Worm (Caenorhabditis elegans) whole organism, late embryonic: ENCODE data around the gene nhr-38.

ENCODE experiments used
- C08G9.2 ChIP-seq: sonication (generic microtip); optimal IDR thresholded peaks from 2 replicates; lab custom pipeline; 2016; ENCODE audit warnings: mild to moderate bottlenecking, missing genetic modification characterization, moderate library complexity, missing compliant biosample characterization
- C38D4.7 ChIP-seq: fragments of 200-800 bp; sonication (Bioruptor generic); optimal IDR thresholded peaks from 2 replicates; lab custom pipeline; 2018; ENCODE audit warnings: mild to moderate bottlenecking, missing genetic modification characterization, moderate library complexity, missing compliant biosample characterization
- F13H6.1 ChIP-seq: sonication (generic microtip); optimal IDR thresholded peaks from 2 replicates; lab custom pipeline; 2016; ENCODE audit warnings: missing genetic modification characterization, missing compliant biosample characterization
- K02D7.2 ChIP-seq: sonication (generic microtip); optimal IDR thresholded peaks from 2 replicates; lab custom pipeline; 2017; ENCODE audit warnings: mild to moderate bottlenecking, missing genetic modification characterization, missing compliant biosample characterization
- T23F11.4 ChIP-seq: fragments of 200-800 bp; sonication (Bioruptor generic); optimal IDR thresholded peaks from 2 replicates; lab custom pipeline; 2018; ENCODE audit warnings: mild to moderate bottlenecking, missing genetic modification characterization, missing compliant biosample characterization
- Y22D7AL.16 ChIP-seq: sonication (generic microtip); optimal IDR thresholded peaks from 2 replicates; lab custom pipeline; 2016; ENCODE audit warnings: missing genetic modification characterization, missing compliant biosample characterization
- ceh-14 ChIP-seq: sonication (generic microtip); optimal IDR thresholded peaks from 2 replicates; lab custom pipeline; 2016; ENCODE audit warnings: missing genotype, missing genetic modification characterization, missing compliant biosample characterization
- ceh-18 ChIP-seq: sonication (generic microtip); optimal IDR thresholded peaks from 2 replicates; lab custom pipeline; 2016; ENCODE audit warnings: missing genetic modification characterization, missing compliant biosample characterization
- ceh-19 ChIP-seq: fragments of 200-800 bp; sonication (Bioruptor generic); optimal IDR thresholded peaks from 2 replicates; lab custom pipeline; 2018; ENCODE audit warnings: mild to moderate bottlenecking, missing genetic modification characterization, missing compliant biosample characterization
- ceh-2 ChIP-seq: sonication (generic microtip); optimal IDR thresholded peaks from 2 replicates; lab custom pipeline; 2016; ENCODE audit warnings: missing genotype, missing genetic modification characterization, missing compliant biosample characterization
- ceh-22 ChIP-seq: sonication (generic microtip); optimal IDR thresholded peaks from 2 replicates; lab custom pipeline; 2017; ENCODE audit warnings: missing biosample characterization, missing genetic modification characterization
- ceh-30 ChIP-seq: fragments of 150-350 bp; optimal IDR thresholded peaks from 2 replicates; lab custom pipeline; 2014; ENCODE audit warnings: missing biosample characterization, missing genetic modification characterization
- ceh-34 ChIP-seq: sonication (generic microtip); optimal IDR thresholded peaks from 2 replicates; lab custom pipeline; 2016; ENCODE audit warnings: mild to moderate bottlenecking, missing genetic modification characterization, missing compliant biosample characterization
- ceh-6 ChIP-seq: fragments of 200-800 bp; sonication (Bioruptor generic); optimal IDR thresholded peaks from 2 replicates; lab custom pipeline; 2018; ENCODE audit warnings: mild to moderate bottlenecking, missing genetic modification characterization, missing compliant biosample characterization
- che-1 ChIP-seq: sonication (generic microtip); optimal IDR thresholded peaks from 2 replicates; lab custom pipeline; 2016; ENCODE audit warnings: mild to moderate bottlenecking, missing genetic modification characterization, missing compliant biosample characterization
- dmd-4 ChIP-seq: sonication (generic microtip); optimal IDR thresholded peaks from 2 replicates; lab custom pipeline; 2016; ENCODE audit warnings: borderline replicate concordance, missing genetic modification characterization, missing compliant biosample characterization
- elt-2 ChIP-seq: sonication (generic microtip); optimal IDR thresholded peaks from 2 replicates; lab custom pipeline; 2016; ENCODE audit warnings: missing genetic modification reagents, missing genetic modification characterization, missing compliant biosample characterization
- elt-4 ChIP-seq: sonication (generic microtip); optimal IDR thresholded peaks from 2 replicates; lab custom pipeline; 2016; ENCODE audit warnings: missing genetic modification characterization, missing compliant biosample characterization
- fkh-10 ChIP-seq: fragments of 150-350 bp; optimal IDR thresholded peaks from 2 replicates; lab custom pipeline; 2014; ENCODE audit warnings: missing biosample characterization, missing genetic modification reagents, missing genetic modification characterization
- hlh-15 ChIP-seq: sonication (generic microtip); optimal IDR thresholded peaks from 2 replicates; lab custom pipeline; 2016; ENCODE audit warnings: missing genetic modification characterization, missing compliant biosample characterization
- hlh-30 ChIP-seq: sonication (generic microtip); optimal IDR thresholded peaks from 2 replicates; lab custom pipeline; 2017; ENCODE audit warnings: antibody characterized with exemption, missing genetic modification characterization, missing compliant biosample characterization; ENCODE audit not compliant: insufficient read depth
- hlh-6 ChIP-seq: sonication (generic microtip); optimal IDR thresholded peaks from 2 replicates; lab custom pipeline; 2016; ENCODE audit warnings: missing genotype, missing genetic modification characterization, missing compliant biosample characterization
- lim-6 ChIP-seq: sonication (generic microtip); optimal IDR thresholded peaks from 2 replicates; lab custom pipeline; 2016; ENCODE audit warnings: missing genetic modification characterization, missing compliant biosample characterization
- lin-11 ChIP-seq: fragments of 200-800 bp; sonication (Bioruptor generic); optimal IDR thresholded peaks from 2 replicates; lab custom pipeline; 2018; ENCODE audit warnings: mild to moderate bottlenecking, missing genetic modification characterization, missing compliant biosample characterization
- mec-3 ChIP-seq: sonication (generic microtip); optimal IDR thresholded peaks from 2 replicates; lab custom pipeline; 2016; ENCODE audit warnings: borderline replicate concordance, missing genetic modification characterization, missing compliant biosample characterization
- nfya-1 ChIP-seq: sonication (generic microtip); optimal IDR thresholded peaks from 2 replicates; lab custom pipeline; 2017; ENCODE audit warnings: missing genetic modification characterization, mild to moderate bottlenecking, missing compliant biosample characterization, antibody characterized with exemption, moderate library complexity
- nhr-11 ChIP-seq: fragments of 150-350 bp; optimal IDR thresholded peaks from 2 replicates; lab custom pipeline; 2014; ENCODE audit warnings: missing biosample characterization, missing genetic modification characterization
- nhr-232 ChIP-seq: sonication (generic microtip); optimal IDR thresholded peaks from 2 replicates; lab custom pipeline; 2016; ENCODE audit warnings: missing genetic modification characterization, missing compliant biosample characterization
- pha-4 ChIP-seq: fragments of 150-350 bp; optimal IDR thresholded peaks from 2 replicates; lab custom pipeline; 2018; ENCODE audit warnings: missing biosample characterization, missing genetic modification reagents, missing genetic modification characterization
- pqm-1 ChIP-seq: sonication (generic microtip); optimal IDR thresholded peaks from 2 replicates; lab custom pipeline; 2016; ENCODE audit warnings: missing genetic modification characterization, missing compliant biosample characterization
- ref-2 ChIP-seq: sonication (generic microtip); optimal IDR thresholded peaks from 2 replicates; lab custom pipeline; 2016; ENCODE audit warnings: missing genetic modification characterization, missing compliant biosample characterization
- rnt-1 ChIP-seq: sonication (generic microtip); optimal IDR thresholded peaks from 2 replicates; lab custom pipeline; 2016; ENCODE audit warnings: missing genetic modification characterization, missing compliant biosample characterization
- sdc-2 ChIP-seq: sonication (generic microtip); optimal IDR thresholded peaks from 2 replicates; lab custom pipeline; 2016; ENCODE audit warnings: missing genotype, missing genetic modification characterization, missing compliant biosample characterization
- tbx-2 ChIP-seq: sonication (generic microtip); optimal IDR thresholded peaks from 2 replicates; lab custom pipeline; 2016; ENCODE audit warnings: missing genetic modification characterization, missing compliant biosample characterization
- tbx-7 ChIP-seq: sonication (generic microtip); optimal IDR thresholded peaks from 2 replicates; lab custom pipeline; 2016; ENCODE audit warnings: missing genotype, missing genetic modification characterization, missing compliant biosample characterization
- ttx-3 ChIP-seq: sonication (generic microtip); optimal IDR thresholded peaks from 2 replicates; lab custom pipeline; 2016; ENCODE audit warnings: missing genetic modification reagents, missing genetic modification characterization, missing compliant biosample characterization
- unc-3 ChIP-seq, 2 experiments: fragments of 200-800 bp in 1 of 2; sonication (Bioruptor generic) in 1 of 2; sonication (generic microtip) in 1 of 2; conservative IDR thresholded peaks in 1 of 2; optimal IDR thresholded peaks in 1 of 2; 2 replicates each; pipeline versions ENCODE4 v1.3.6 to Lab custom; 2016 to 2022; ENCODE audit warnings: missing compliant biosample characterization in 2 of 2, missing genetic modification characterization in 2 of 2, missing genetic modification reagents in 1 of 2
- zip-5 ChIP-seq: sonication (generic microtip); optimal IDR thresholded peaks from 2 replicates; lab custom pipeline; 2016; ENCODE audit warnings: missing genetic modification characterization, missing compliant biosample characterization

The nhr-38 gene

DNA sequence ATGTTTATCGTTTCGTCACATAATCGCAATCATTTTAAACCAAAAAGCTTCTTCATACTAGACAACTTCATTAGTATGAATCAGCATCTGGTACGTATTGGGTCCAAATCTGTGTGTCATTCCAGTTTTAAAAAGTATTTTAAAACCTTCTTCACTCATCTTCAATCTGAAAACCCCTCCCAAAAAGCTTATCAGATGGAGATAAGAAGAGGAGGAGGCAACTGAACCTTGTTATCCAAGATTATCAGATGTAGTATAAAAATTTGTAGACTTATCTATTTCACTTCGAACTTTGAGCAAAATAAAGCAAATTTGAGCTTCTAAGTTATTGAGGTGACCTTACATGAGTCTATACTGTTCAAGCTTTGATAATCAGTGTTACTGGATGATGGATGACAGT lies at the start of gene nhr-38:
TSS of gene nhr-38 (plus strand) at position 301 of the 400 bp plus-strand sequence.
- TF ChIP-seq nfya-1 (tag; lab: Kevin White, UChicago) (no peak), elt-4 (tag; lab: Kevin White, UChicago) (no peak), pqm-1 (tag; lab: Kevin White, UChicago) (no peak), lin-11 (tag; lab: Kevin White, UChicago) (no peak), ceh-6 (GFP tag; lab: Kevin White, UChicago) (no peak), ceh-2 (tag; lab: Kevin White, UChicago) (no peak), nhr-232 (tag; lab: Kevin White, UChicago) (no peak), T23F11.4 (GFP tag; lab: Kevin White, UChicago) (no peak), ceh-30 (tag; lab: Kevin White, UChicago) (no peak), ttx-3 (tag; lab: Kevin White, UChicago) (no peak), F13H6.1 (no peak), ceh-22 (tag; lab: Kevin White, UChicago) (no peak), ceh-19 (GFP tag; lab: Kevin White, UChicago) (no peak), C38D4.7 (GFP tag; lab: Kevin White, UChicago) (no peak)

- no peak for TF ChIP-seq C38D4.7 (GFP tag; lab: Kevin White, UChicago)
- peak; percentile 19 for TF ChIP-seq elt-2 (tag; lab: Kevin White, UChicago)
- peak; percentile 38 for TF ChIP-seq ceh-34 (tag; lab: Kevin White, UChicago)
- TF ChIP-seq tbx-2 (tag; lab: Kevin White, UChicago): peak; percentile 45
- TF ChIP-seq lin-11 (tag; lab: Kevin White, UChicago): no peak
- no peak for TF ChIP-seq hlh-15 (tag; lab: Kevin White, UChicago)
- peak; percentile 25 for TF ChIP-seq nfya-1 (tag; lab: Kevin White, UChicago)
- TF ChIP-seq ceh-30 (tag; lab: Kevin White, UChicago): peak; percentile 8
- no peak for TF ChIP-seq unc-3 (GFP tag; conservative IDR thresholded peaks at IDR 0.05; lab: Robert Waterston, UW)
- TF ChIP-seq unc-3 (tag; optimal IDR thresholded peaks at IDR 0.05; lab: Kevin White, UChicago): no peak
- TF ChIP-seq, all 69 proteins: peak for 5
Measured at ce11 chrIV:9667084-9667483, 42.9 kb upstream of the nhr-38 start.

DNA sequence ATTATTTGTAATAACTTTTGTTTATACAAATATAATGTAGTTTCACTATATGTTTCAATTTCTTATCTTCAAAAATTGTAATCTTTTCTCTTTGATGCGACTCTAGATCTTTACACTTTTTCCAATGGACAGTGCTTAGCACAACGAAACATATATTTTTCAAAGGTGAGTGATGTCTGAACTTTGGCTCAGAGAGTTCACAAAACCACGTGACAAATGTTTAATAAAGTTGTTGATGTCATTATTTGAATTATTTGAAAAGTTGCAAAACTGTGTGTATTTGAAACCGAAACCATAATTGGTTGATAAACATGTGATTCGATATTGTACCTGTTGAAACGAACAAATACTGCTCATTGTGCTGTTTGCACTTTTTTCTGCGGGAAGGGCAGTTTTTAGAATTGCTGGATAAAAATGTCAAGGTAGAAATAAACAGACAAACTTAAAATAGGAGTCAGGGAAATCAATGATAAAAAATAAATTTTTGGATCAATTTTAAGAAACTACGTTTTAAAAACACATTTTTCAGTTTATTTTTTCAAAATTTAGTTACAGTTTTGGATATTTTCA lies 41.8 kb upstream of the nhr-38 start:
- TF ChIP-seq C38D4.7 (GFP tag; lab: Kevin White, UChicago) (no peak), hlh-6 (tag; lab: Kevin White, UChicago) (no peak), hlh-30 (tag; lab: Kevin White, UChicago) (peak; percentile 7)
- TF ChIP-seq, all 69 proteins: peak for 1

- TF ChIP-seq sdc-2 (tag; lab: Kevin White, UChicago) (no peak), nhr-11 (tag; lab: Kevin White, UChicago) (no peak), hlh-30 (tag; lab: Kevin White, UChicago) (peak; percentile 72), pha-4 (no peak), ref-2 (tag; lab: Kevin White, UChicago) (no peak)
Measured at ce11 chrIV:9669969-9670368, 40.0 kb upstream of the nhr-38 start.

DNA sequence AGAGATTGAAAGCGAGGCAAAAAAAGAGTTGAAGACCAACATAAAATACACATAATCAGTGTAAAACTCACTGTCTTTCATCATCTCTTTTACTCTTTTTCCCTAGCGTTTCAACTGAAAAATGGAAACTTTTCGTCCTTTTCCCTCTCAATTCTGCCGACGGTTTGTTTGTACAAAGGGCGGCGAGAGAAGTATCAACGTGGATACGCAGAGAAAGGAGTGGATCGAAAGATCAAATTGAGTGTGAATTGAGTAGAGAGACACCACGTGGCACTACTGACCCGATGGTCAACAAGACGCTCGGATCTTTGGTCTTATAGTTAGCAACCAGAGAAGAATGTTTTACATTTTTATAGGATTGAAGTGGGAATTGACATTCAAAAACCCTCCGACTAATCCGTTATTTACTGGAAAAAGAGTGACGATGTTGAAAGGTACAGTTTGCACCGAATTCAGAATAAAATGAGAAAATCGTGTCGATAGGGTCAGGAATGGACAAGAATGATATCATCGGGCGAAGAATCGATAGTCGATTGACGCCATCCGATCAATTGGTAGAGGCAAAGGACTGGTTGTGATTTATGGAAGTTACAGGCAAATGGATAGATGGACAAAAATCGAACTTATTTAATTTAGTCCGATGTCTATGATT lies 38.9 kb upstream of the nhr-38 start:
- TF ChIP-seq ceh-34 (tag; lab: Kevin White, UChicago) (peak; percentile 18), K02D7.2 (tag; lab: Kevin White, UChicago) (no peak), C08G9.2 (no peak), rnt-1 (tag; lab: Kevin White, UChicago) (no peak), fkh-10 (no peak), lim-6 (no peak), mec-3 (tag; lab: Kevin White, UChicago) (no peak), Y22D7AL.16 (no peak), tbx-7 (no peak), hlh-6 (tag; lab: Kevin White, UChicago) (no peak), ceh-18 (tag; lab: Kevin White, UChicago) (peak; percentile 14), hlh-30 (tag; lab: Kevin White, UChicago) (peak; percentile 48), F13H6.1 (peak; percentile 30), zip-5 (tag; lab: Kevin White, UChicago) (no peak), pqm-1 (tag; lab: Kevin White, UChicago) (peak; percentile 10), dmd-4 (no peak), T23F11.4 (GFP tag; lab: Kevin White, UChicago) (no peak), ceh-14 (no peak), che-1 (no peak), ceh-22 (tag; lab: Kevin White, UChicago) (no peak), elt-4 (tag; lab: Kevin White, UChicago) (no peak)
- TF ChIP-seq, all 69 proteins: peak for 5
